Worm (Caenorhabditis elegans) whole organism, mixed stage, embryonic: ENCODE results near the gene xpo-3.
A peak's percentile ranks its signal among the peaks of the same experiment; 100 is the strongest.

Experiments
- M03D4.4 ChIP-seq: sonication (generic microtip); optimal IDR thresholded peaks from 2 replicates; lab custom pipeline; 2017; ENCODE audit warnings: mild to moderate bottlenecking, missing genetic modification characterization, missing compliant biosample characterization
- blmp-1 ChIP-seq: fragments of 150-350 bp; optimal IDR thresholded peaks from 2 replicates; lab custom pipeline; 2014; ENCODE audit warnings: missing biosample characterization, missing genetic modification characterization
- ces-1 ChIP-seq: fragments of 150-350 bp; optimal IDR thresholded peaks from 2 replicates; lab custom pipeline; 2014; ENCODE audit warnings: missing biosample characterization, missing genetic modification reagents, missing genetic modification characterization
- ham-2 ChIP-seq: fragments of 200-800 bp; sonication (Bioruptor generic); optimal IDR thresholded peaks from 2 replicates; lab custom pipeline; 2018; ENCODE audit warnings: mild to moderate bottlenecking, missing genetic modification characterization, missing compliant biosample characterization
- lin-13 ChIP-seq: fragments of 150-350 bp; optimal IDR thresholded peaks from 2 replicates; lab custom pipeline; 2014; ENCODE audit warnings: missing biosample characterization, missing genetic modification characterization
- mab-5 ChIP-seq: fragments of 150-350 bp; optimal IDR thresholded peaks from 2 replicates; lab custom pipeline; 2014; ENCODE audit warnings: missing biosample characterization, missing genetic modification characterization
- mep-1 ChIP-seq: fragments of 150-350 bp; optimal IDR thresholded peaks from 2 replicates; lab custom pipeline; 2017; ENCODE audit warnings: missing biosample characterization, missing genetic modification reagents, missing genetic modification characterization, inconsistent platforms
- nhr-2 ChIP-seq: fragments of 150-350 bp; optimal IDR thresholded peaks from 2 replicates; lab custom pipeline; 2014; ENCODE audit warnings: missing biosample characterization, missing genetic modification characterization
- nhr-76 ChIP-seq: sonication (generic microtip); optimal IDR thresholded peaks from 2 replicates; lab custom pipeline; 2017; ENCODE audit warnings: missing biosample characterization, missing genetic modification characterization
- snpc-4 ChIP-seq: fragments of 150-350 bp; optimal IDR thresholded peaks from 2 replicates; lab custom pipeline; 2014; ENCODE audit warnings: missing biosample characterization, missing genetic modification characterization
- sptf-1 ChIP-seq: sonication (generic microtip); optimal IDR thresholded peaks from 2 replicates; lab custom pipeline; 2017; ENCODE audit warnings: mild to moderate bottlenecking, missing genetic modification characterization, moderate library complexity, missing compliant biosample characterization
- unc-62 ChIP-seq: fragments of 150-350 bp; optimal IDR thresholded peaks from 2 replicates; lab custom pipeline; 2014; ENCODE audit warnings: missing biosample characterization, missing genetic modification reagents, missing genetic modification characterization
- ztf-11 ChIP-seq: fragments of 150-350 bp; optimal IDR thresholded peaks from 2 replicates; lab custom pipeline; 2014; ENCODE audit warnings: missing biosample characterization, missing genetic modification characterization

DNA sequence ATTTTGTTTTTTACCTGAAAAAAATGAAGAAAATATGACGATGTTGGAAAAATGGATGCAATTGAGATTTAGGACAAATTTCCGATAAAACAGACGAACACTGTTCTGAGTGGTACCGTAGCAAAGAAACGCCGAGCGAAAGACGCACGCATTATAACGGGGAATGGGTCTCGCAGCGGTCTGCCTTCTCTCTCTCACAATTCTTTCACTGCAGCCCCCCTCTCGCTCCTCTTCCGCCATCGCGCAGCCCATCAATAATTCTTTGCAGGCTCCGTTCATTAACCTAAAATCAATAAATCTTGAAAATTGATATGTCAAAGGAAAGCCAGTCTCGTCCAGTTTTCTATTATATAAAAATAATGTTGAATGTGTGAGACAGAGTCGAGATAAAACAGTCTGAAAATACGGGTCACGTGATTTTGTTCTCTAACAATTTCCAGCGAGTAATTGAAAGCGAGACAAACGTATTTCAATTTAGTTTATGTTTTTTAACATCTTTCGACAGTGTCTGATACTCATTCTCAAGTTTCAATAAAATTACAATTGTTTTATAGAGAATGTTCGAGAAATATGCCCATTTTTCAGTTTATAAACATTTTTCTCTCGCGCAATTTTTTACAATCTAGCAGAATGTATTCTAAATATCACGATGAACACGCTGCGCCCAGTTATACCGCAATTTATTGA lies 14.2 kb downstream of the xpo-3 start:
- TF ChIP-seq blmp-1 (tag; lab: Kevin White, UChicago) = no peak
- TF ChIP-seq unc-62 (GFP tag; lab: Kevin White, UChicago) = no peak
- TF ChIP-seq nhr-2 (tag; lab: Kevin White, UChicago) = no peak
- TF ChIP-seq mep-1 (tag; lab: Kevin White, UChicago) = peak; percentile 65
- TF ChIP-seq M03D4.4 (tag; lab: Kevin White, UChicago) = no peak
- TF ChIP-seq nhr-76 = no peak
- no peak for TF ChIP-seq sptf-1 (tag; lab: Kevin White, UChicago)
- TF ChIP-seq ztf-11 (tag; lab: Kevin White, UChicago) = no peak
- TF ChIP-seq lin-13 (tag; lab: Kevin White, UChicago) = no peak
- TF ChIP-seq mab-5 (tag; lab: Kevin White, UChicago) = no peak
- no peak for TF ChIP-seq snpc-4 (tag; lab: Kevin White, UChicago)
- TF ChIP-seq ces-1 (GFP tag; lab: Kevin White, UChicago) = peak; percentile 8
- no peak for TF ChIP-seq ham-2 (GFP tag; lab: Kevin White, UChicago)
